Worm (Caenorhabditis elegans) whole organism, L1 larva: ENCODE results near the gene clc-33.

Source experiments
- lin-13 ChIP-seq: fragments of 150-350 bp; optimal IDR thresholded peaks from 2 replicates; lab custom pipeline; 2014; ENCODE audit warnings: missing biosample characterization, missing genetic modification reagents, missing genetic modification characterization
- nhr-19 ChIP-seq: fragments of 200-800 bp; sonication (Bioruptor generic); conservative IDR thresholded peaks from 2 replicates; pipeline ENCODE4 v1.3.6; 2022; ENCODE audit warnings: missing genetic modification characterization, missing compliant biosample characterization
- nhr-77 ChIP-seq: fragments of 150-350 bp; optimal IDR thresholded peaks from 2 replicates; lab custom pipeline; 2014; ENCODE audit warnings: missing biosample characterization, missing genetic modification characterization
- nhr-90 ChIP-seq: sonication (generic microtip); optimal IDR thresholded peaks from 2 replicates; lab custom pipeline; 2016; ENCODE audit warnings: mild to moderate bottlenecking, missing genetic modification characterization, missing compliant biosample characterization; ENCODE audit not compliant: poor library complexity
- pag-3 ChIP-seq: sonication (generic microtip); optimal IDR thresholded peaks from 2 replicates; lab custom pipeline; 2017; ENCODE audit warnings: missing genetic modification characterization, mild to moderate bottlenecking, missing compliant biosample characterization, antibody characterized with exemption, borderline replicate concordance; ENCODE audit not compliant: insufficient read depth

DNA sequence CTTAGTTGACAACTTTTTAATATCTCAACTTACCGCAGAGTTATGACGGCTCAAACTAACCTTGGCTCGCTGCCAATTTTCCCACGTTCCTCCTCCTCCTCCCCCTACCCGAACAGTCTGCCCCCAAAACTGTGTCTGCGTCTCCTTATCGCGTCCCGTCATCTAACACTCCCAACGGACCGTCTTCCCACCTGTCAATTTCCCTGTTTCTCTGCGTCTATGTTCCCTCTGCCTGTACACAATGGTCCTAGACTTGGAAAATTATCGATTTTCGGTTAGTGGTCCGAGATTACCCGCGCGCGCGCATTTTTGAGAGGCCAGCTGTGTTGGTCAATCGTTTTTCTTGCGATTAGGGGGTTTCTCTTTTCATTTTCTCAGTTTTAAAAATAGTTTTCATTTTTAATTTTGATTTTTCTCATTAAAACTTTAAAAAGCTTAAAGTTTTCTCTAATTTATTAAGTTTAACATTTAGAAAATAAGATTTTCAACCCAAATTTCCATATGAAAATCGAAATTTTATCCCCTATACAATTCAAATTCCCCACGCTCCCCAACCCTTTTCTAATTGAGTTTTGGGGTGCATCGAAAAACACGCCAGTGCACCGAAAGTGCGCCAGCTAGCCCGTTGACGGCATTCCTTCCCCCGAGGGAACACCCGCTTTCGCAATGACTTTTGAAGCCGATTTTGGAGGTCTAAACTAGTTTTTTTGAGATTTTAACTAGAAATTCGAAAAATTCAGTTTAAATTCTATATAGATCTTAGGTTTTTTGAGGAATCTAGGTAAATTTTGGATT is 33.0 kb downstream of the clc-33 start, which contains the start of gene alg-2:
- TF ChIP-seq nhr-77 (tag; lab: Kevin White, UChicago) = no peak
- TF ChIP-seq nhr-19 (GFP tag; lab: Robert Waterston, UW) = peak; percentile 23; the same call in 1 of the 2 replicates
- TF ChIP-seq lin-13 = peak; percentile 26
- TF ChIP-seq pag-3 (tag; lab: Kevin White, UChicago) = no peak
- no peak for TF ChIP-seq nhr-90
